Worm (Caenorhabditis elegans) whole organism, L2 larva: ENCODE data around the gene F32D8.11.

Experiments used
- C34F6.9 ChIP-seq: fragments of 150-350 bp; optimal IDR thresholded peaks from 2 replicates; lab custom pipeline; 2014; ENCODE audit warnings: missing biosample characterization, missing genetic modification characterization
- F13H6.1 ChIP-seq: sonication (generic microtip); optimal IDR thresholded peaks from 2 replicates; lab custom pipeline; 2016; ENCODE audit warnings: missing genetic modification characterization, missing compliant biosample characterization
- R02D3.7 ChIP-seq: fragments of 150-350 bp; optimal IDR thresholded peaks from 2 replicates; lab custom pipeline; 2014; ENCODE audit warnings: missing biosample characterization, missing genetic modification characterization
- aly-2 ChIP-seq: fragments of 150-350 bp; optimal IDR thresholded peaks from 2 replicates; lab custom pipeline; 2014; ENCODE audit warnings: missing biosample characterization, missing genetic modification characterization
- ama-1 ChIP-seq: fragments of 150-350 bp; optimal IDR thresholded peaks from 2 replicates; lab custom pipeline; 2018; ENCODE audit warnings: inconsistent platforms
- blmp-1 ChIP-seq: sonication (generic microtip); optimal IDR thresholded peaks from 2 replicates; lab custom pipeline; 2017; ENCODE audit warnings: missing genetic modification characterization, mild to moderate bottlenecking, missing compliant biosample characterization, antibody characterized with exemption, moderate library complexity; ENCODE audit not compliant: insufficient read depth
- ceh-16 ChIP-seq: fragments of 150-350 bp; optimal IDR thresholded peaks from 2 replicates; lab custom pipeline; 2014; ENCODE audit warnings: missing biosample characterization, missing genetic modification characterization
- ceh-82 ChIP-seq: fragments of 150-350 bp; optimal IDR thresholded peaks from 2 replicates; lab custom pipeline; 2014; ENCODE audit warnings: missing biosample characterization, missing genetic modification characterization
- crh-2 ChIP-seq: sonication (generic microtip); optimal IDR thresholded peaks from 2 replicates; lab custom pipeline; 2017; ENCODE audit warnings: missing biosample characterization, missing genetic modification characterization
- elt-1 ChIP-seq: fragments of 150-350 bp; optimal IDR thresholded peaks from 2 replicates; lab custom pipeline; 2014; ENCODE audit warnings: missing biosample characterization, missing genetic modification characterization
- elt-3 ChIP-seq: sonication (generic microtip); optimal IDR thresholded peaks from 2 replicates; lab custom pipeline; 2017; ENCODE audit warnings: missing biosample characterization, missing genetic modification characterization
- fos-1 ChIP-seq: fragments of 150-350 bp; optimal IDR thresholded peaks from 2 replicates; lab custom pipeline; 2014; ENCODE audit warnings: missing biosample characterization, missing genetic modification characterization
- gmeb-1 ChIP-seq: fragments of 150-350 bp; optimal IDR thresholded peaks from 2 replicates; lab custom pipeline; 2014; ENCODE audit warnings: missing biosample characterization, missing genetic modification characterization
- lin-13 ChIP-seq: fragments of 150-350 bp; optimal IDR thresholded peaks from 2 replicates; lab custom pipeline; 2014; ENCODE audit warnings: missing biosample characterization, missing genetic modification reagents, missing genetic modification characterization
- lin-39 ChIP-seq: fragments of 150-350 bp; optimal IDR thresholded peaks from 2 replicates; lab custom pipeline; 2014; ENCODE audit warnings: missing biosample characterization, missing genetic modification reagents, missing genetic modification characterization
- lsy-2 ChIP-seq, 2 experiments: fragments of 150-350 bp in 1 of 2; sonication (generic microtip) in 1 of 2; optimal IDR thresholded peaks; 2 replicates each; lab custom pipeline; 2014 to 2017; ENCODE audit warnings: missing biosample characterization in 2 of 2, missing genetic modification characterization in 2 of 2
- mab-5 ChIP-seq: fragments of 150-350 bp; optimal IDR thresholded peaks from 2 replicates; lab custom pipeline; 2014; ENCODE audit warnings: missing biosample characterization, missing genetic modification characterization
- mdl-1 ChIP-seq, 2 experiments: fragments of 150-350 bp in 1 of 2; sonication (generic microtip) in 1 of 2; optimal IDR thresholded peaks; 2 replicates each; lab custom pipeline; 2017; ENCODE audit warnings: missing biosample characterization in 2 of 2, missing genetic modification characterization in 2 of 2
- nhr-10 ChIP-seq: sonication (generic microtip); optimal IDR thresholded peaks from 2 replicates; lab custom pipeline; 2017; ENCODE audit warnings: missing biosample characterization, missing genetic modification characterization
- nhr-11 ChIP-seq: fragments of 150-350 bp; optimal IDR thresholded peaks from 2 replicates; lab custom pipeline; 2014; ENCODE audit warnings: missing biosample characterization, missing genetic modification characterization
- nhr-12 ChIP-seq: fragments of 150-350 bp; optimal IDR thresholded peaks from 2 replicates; lab custom pipeline; 2014; ENCODE audit warnings: missing biosample characterization, missing genetic modification characterization
- nhr-129 ChIP-seq: fragments of 150-350 bp; optimal IDR thresholded peaks from 2 replicates; lab custom pipeline; 2014; ENCODE audit warnings: missing biosample characterization, missing genetic modification characterization
- nhr-21 ChIP-seq: fragments of 150-350 bp; optimal IDR thresholded peaks from 2 replicates; lab custom pipeline; 2014; ENCODE audit warnings: missing biosample characterization, missing genetic modification characterization
- nhr-23 ChIP-seq: fragments of 150-350 bp; optimal IDR thresholded peaks from 2 replicates; lab custom pipeline; 2014; ENCODE audit warnings: missing biosample characterization, missing genetic modification reagents, missing genetic modification characterization
- nhr-25 ChIP-seq: fragments of 150-350 bp; sonication (generic microtip); optimal IDR thresholded peaks from 3 replicates; lab custom pipeline; 2014; ENCODE audit warnings: missing biosample characterization, missing genetic modification characterization
- nhr-6 ChIP-seq: fragments of 150-350 bp; optimal IDR thresholded peaks from 2 replicates; lab custom pipeline; 2014; ENCODE audit warnings: missing biosample characterization, missing genetic modification characterization
- nhr-77 ChIP-seq: fragments of 150-350 bp; optimal IDR thresholded peaks from 2 replicates; lab custom pipeline; 2014; ENCODE audit warnings: missing biosample characterization, missing genetic modification characterization
- skn-1 ChIP-seq: sonication (generic microtip); optimal IDR thresholded peaks from 2 replicates; lab custom pipeline; 2017; ENCODE audit warnings: missing biosample characterization, missing genetic modification characterization
- sma-3 ChIP-seq: sonication (generic microtip); optimal IDR thresholded peaks from 2 replicates; lab custom pipeline; 2016; ENCODE audit warnings: missing genetic modification reagents, missing genetic modification characterization, missing compliant biosample characterization
- sma-9 ChIP-seq, 2 experiments: fragments of 150-350 bp in 1 of 2; sonication (generic microtip) in 1 of 2; optimal IDR thresholded peaks; 2 replicates each; lab custom pipeline; 2014 to 2016; ENCODE audit warnings: missing genetic modification characterization in 2 of 2, mild to moderate bottlenecking in 1 of 2, missing biosample characterization in 1 of 2, missing compliant biosample characterization in 1 of 2, missing genetic modification reagents in 1 of 2, moderate library complexity in 1 of 2
- unc-39 ChIP-seq: fragments of 150-350 bp; optimal IDR thresholded peaks from 2 replicates; lab custom pipeline; 2014; ENCODE audit warnings: missing biosample characterization, missing genetic modification characterization
- unc-55 ChIP-seq: fragments of 150-350 bp; sonication (generic microtip); optimal IDR thresholded peaks from 3 replicates; lab custom pipeline; 2014; ENCODE audit warnings: missing biosample characterization, missing genetic modification reagents, missing genetic modification characterization
- unc-62 ChIP-seq: fragments of 150-350 bp; optimal IDR thresholded peaks from 2 replicates; lab custom pipeline; 2014; ENCODE audit warnings: missing biosample characterization, missing genetic modification reagents, missing genetic modification characterization
- ztf-1 ChIP-seq: fragments of 200-800 bp; sonication (Bioruptor generic); conservative IDR thresholded peaks from 2 replicates; pipeline ENCODE4 v1.3.6; 2022; ENCODE audit warnings: missing genetic modification characterization, missing compliant biosample characterization

F32D8.11 gene

ce11 chrV:10894601-10895000 lies 5.7 kb upstream of the F32D8.11 start, which contains the start of the genes F32D8.14 and F32D8.5 (continued):
- TF ChIP-seq unc-55 (GFP tag; lab: Kevin White, UChicago) (peak; percentile 88), C34F6.9 (peak; percentile 93), mdl-1 (tag; optimal IDR thresholded peaks at IDR 0.05; lab: Kevin White, UChicago) (no peak), blmp-1 (tag; lab: Kevin White, UChicago) (peak; percentile 70), nhr-11 (tag; lab: Kevin White, UChicago) (no peak), aly-2 (no peak), ceh-16 (tag; lab: Kevin White, UChicago) (no peak), ama-1 (lab: Kevin White, UChicago) (no peak), nhr-6 (tag; lab: Kevin White, UChicago) (peak; percentile 84), elt-1 (tag; lab: Kevin White, UChicago) (no peak), nhr-23 (tag; lab: Kevin White, UChicago) (no peak), nhr-129 (tag; lab: Kevin White, UChicago) (peak; percentile 81), ceh-82 (tag; lab: Kevin White, UChicago) (peak; percentile 29), unc-39 (tag; lab: Kevin White, UChicago) (no peak), unc-62 (no peak), elt-3 (tag; lab: Kevin White, UChicago) (no peak), nhr-10 (no peak), sma-9 (GFP tag; optimal IDR thresholded peaks at IDR 0.05; lab: Kevin White, UChicago) (peak; percentile 93), sma-9 (tag; optimal IDR thresholded peaks at IDR 0.05; lab: Kevin White, UChicago) (no peak), lin-39 (tag; lab: Kevin White, UChicago) (no peak)

ce11 chrV:10893510-10894128 lies 4.7 kb upstream of the F32D8.11 start, which contains the start of gene F32D8.4:
Gene F32D8.4 (minus strand): TSS chrV:10893560.
- TF ChIP-seq mab-5 (tag; lab: Kevin White, UChicago) = no peak
- TF ChIP-seq ceh-82 (tag; lab: Kevin White, UChicago) = no peak
- no peak for TF ChIP-seq nhr-6 (tag; lab: Kevin White, UChicago)
- TF ChIP-seq nhr-23 (tag; lab: Kevin White, UChicago) = no peak
- TF ChIP-seq R02D3.7 (tag; lab: Kevin White, UChicago) = no peak
- TF ChIP-seq, all 48 proteins: peak for 0

DNA sequence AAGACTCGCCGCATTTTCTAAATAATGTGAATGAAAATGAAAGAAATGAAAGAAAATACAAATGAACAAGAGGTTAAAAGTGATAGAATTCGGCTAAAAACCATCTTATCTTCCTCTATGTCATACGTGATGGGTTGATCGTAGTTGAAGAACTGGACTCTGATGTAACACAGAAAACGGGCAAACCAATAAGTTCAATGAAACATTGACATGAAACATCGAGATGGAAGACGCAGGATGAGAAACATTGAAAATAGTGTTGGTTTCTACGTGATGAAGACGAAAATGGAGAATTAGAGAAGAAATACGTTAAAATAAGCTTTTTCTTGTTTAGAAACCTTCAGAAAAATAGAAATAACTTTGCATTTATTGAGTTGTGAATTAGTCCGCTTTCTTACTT lies 2.0 kb upstream of the F32D8.11 start, which contains the start of gene F32D8.12:
F32D8.12 (minus strand) TSS at position 48 of the 400 bp plus-strand sequence.
- peak; percentile 64 for TF ChIP-seq nhr-21 (tag; lab: Kevin White, UChicago)
- peak; percentile 51 for TF ChIP-seq gmeb-1 (tag; lab: Kevin White, UChicago)
- TF ChIP-seq ceh-16 (tag; lab: Kevin White, UChicago) = no peak
- TF ChIP-seq crh-2 (tag; lab: Kevin White, UChicago) = peak; percentile 34
- TF ChIP-seq blmp-1 (tag; lab: Kevin White, UChicago) = peak; percentile 13
- TF ChIP-seq lsy-2 (tag; optimal IDR thresholded peaks at IDR 0.05; lab: Kevin White, UChicago) = peak in 1 of 2 experiments; percentile 55
- peak; percentile 42 for TF ChIP-seq nhr-25
- TF ChIP-seq mab-5 (tag; lab: Kevin White, UChicago) = no peak
- no peak for TF ChIP-seq nhr-12 (tag; lab: Kevin White, UChicago)
- TF ChIP-seq C34F6.9 = peak; percentile 49
- TF ChIP-seq aly-2 = no peak
- peak; percentile 20 for TF ChIP-seq unc-55 (GFP tag; lab: Kevin White, UChicago)
- TF ChIP-seq nhr-23 (tag; lab: Kevin White, UChicago) = no peak
- no peak for TF ChIP-seq R02D3.7 (tag; lab: Kevin White, UChicago)
- peak; percentile 73 for TF ChIP-seq nhr-129 (tag; lab: Kevin White, UChicago)
- peak; percentile 61 for TF ChIP-seq fos-1 (tag; lab: Kevin White, UChicago)
- no peak for TF ChIP-seq nhr-77 (tag; lab: Kevin White, UChicago)
- TF ChIP-seq sma-3 (GFP tag; lab: Kevin White, UChicago) = peak; percentile 6
- peak; percentile 18 for TF ChIP-seq sma-9 (GFP tag; optimal IDR thresholded peaks at IDR 0.05; lab: Kevin White, UChicago)
- no peak for TF ChIP-seq sma-9 (tag; optimal IDR thresholded peaks at IDR 0.05; lab: Kevin White, UChicago)
- TF ChIP-seq F13H6.1 = peak; percentile 16

- peak; percentile 47 for TF ChIP-seq ama-1 (lab: Kevin White, UChicago)
- no peak for TF ChIP-seq lin-13 (GFP tag; lab: Kevin White, UChicago)
- no peak for TF ChIP-seq nhr-25
- no peak for TF ChIP-seq skn-1 (tag; lab: Kevin White, UChicago)
- TF ChIP-seq gmeb-1 (tag; lab: Kevin White, UChicago) = no peak
- TF ChIP-seq ztf-1 = no peak
- TF ChIP-seq, all 48 proteins: peak for 1
Observed at ce11 chrV:10889774-10890173, 838 bp upstream of the F32D8.11 start.
